ENCODE assay signal across 4 worm cellular contexts in the genomic region with DNA sequence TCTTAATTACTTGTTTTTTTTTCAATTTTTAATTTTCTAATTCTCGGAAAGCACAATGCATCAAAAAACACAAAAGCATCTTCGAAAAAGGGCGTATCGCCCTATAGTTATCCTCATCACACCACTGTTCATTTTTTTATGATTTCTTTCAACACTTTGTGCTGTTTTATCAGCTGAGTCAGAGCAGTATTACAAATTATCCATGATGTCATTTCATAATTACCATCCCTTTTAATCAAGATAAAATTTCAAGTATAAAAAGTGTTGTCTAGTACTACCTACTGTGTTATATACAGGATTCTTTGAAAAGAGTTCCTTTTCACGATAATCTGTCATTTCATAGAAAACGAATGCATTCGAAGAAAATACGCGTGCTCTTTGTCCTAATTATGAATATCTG.
TF ChIP-seq lines count a peak whose summit lies in the region.

No protein-coding gene starts in this region.

TF ChIP-seq in whole organism, L1 larva, 84 proteins besides CTCF, POLR2A, EP300 and RAD21:
- TF ChIP-seq grh-1 (GFP tag; IDR thresholded peaks at IDR 0.05; lab: Robert Waterston, UW) = no peak
- peak; percentile 21 for TF ChIP-seq pax-3 (tag; optimal IDR thresholded peaks at IDR 0.05; lab: Kevin White, UChicago)
- TF ChIP-seq C16A3.4 (tag; optimal IDR thresholded peaks at IDR 0.05; lab: Kevin White, UChicago) = no peak
- peak; percentile 6 for TF ChIP-seq fkh-8 (tag; optimal IDR thresholded peaks at IDR 0.05; lab: Kevin White, UChicago)
- peak; percentile 38 for TF ChIP-seq nhr-71 (tag; optimal IDR thresholded peaks at IDR 0.05; lab: Kevin White, UChicago)
- TF ChIP-seq efl-1 (optimal IDR thresholded peaks at IDR 0.05; lab: Kevin White, UChicago) = no peak
- TF ChIP-seq efl-1 (GFP tag; optimal IDR thresholded peaks at IDR 0.05 in 1 of 2; lab: Kevin White, UChicago) = peak in 1 of 2 experiments; percentile 74
- peak; percentile 66 for TF ChIP-seq dsc-1 (tag; optimal IDR thresholded peaks at IDR 0.05; lab: Kevin White, UChicago)
TF ChIP-seq in whole organism, L1 larva: peak in this region for 5.

TF ChIP-seq in whole organism, L2 larva, 48 proteins besides CTCF, POLR2A, EP300 and RAD21:
- TF ChIP-seq mdl-1 (tag; optimal IDR thresholded peaks at IDR 0.05; lab: Kevin White, UChicago) (no peak), nhr-12 (tag; optimal IDR thresholded peaks at IDR 0.05; lab: Kevin White, UChicago) (no peak), fos-1 (tag; optimal IDR thresholded peaks at IDR 0.05; lab: Kevin White, UChicago) (peak; percentile 57)

TF ChIP-seq in whole organism, L3 larva, 47 proteins besides CTCF, POLR2A, EP300 and RAD21:
- TF ChIP-seq nhr-76 (tag; optimal IDR thresholded peaks at IDR 0.05; lab: Kevin White, UChicago) (no peak), fkh-10 (GFP tag; optimal IDR thresholded peaks at IDR 0.05; lab: Kevin White, UChicago) (no peak), nhr-11 (tag; optimal IDR thresholded peaks at IDR 0.05; lab: Kevin White, UChicago) (no peak), elt-3 (tag; optimal IDR thresholded peaks at IDR 0.05; lab: Kevin White, UChicago) (no peak), pqm-1 (tag; optimal IDR thresholded peaks at IDR 0.05; lab: Kevin White, UChicago) (peak; percentile 70), elt-2 (tag; optimal IDR thresholded peaks at IDR 0.05; lab: Kevin White, UChicago) (peak; percentile 34), ama-1 (optimal IDR thresholded peaks at IDR 0.05; lab: Kevin White, UChicago) (no peak)

TF ChIP-seq in whole organism, L4 larva, 104 proteins besides CTCF, POLR2A, EP300 and RAD21:
- no peak for TF ChIP-seq fos-1 (tag; optimal IDR thresholded peaks at IDR 0.05; lab: Kevin White, UChicago)
- TF ChIP-seq aha-1 (tag; lab: Kevin White, UChicago) = no peak
- no peak for TF ChIP-seq duxl-1 (tag; optimal IDR thresholded peaks at IDR 0.05; lab: Kevin White, UChicago; ENCODE audit: poor library complexity)
- no peak for TF ChIP-seq ces-1 (GFP tag; optimal IDR thresholded peaks at IDR 0.05; lab: Kevin White, UChicago)
- TF ChIP-seq sdz-12 (GFP tag; optimal IDR thresholded peaks at IDR 0.05; lab: Kevin White, UChicago) = no peak
- TF ChIP-seq dmd-6 (GFP tag; IDR thresholded peaks at IDR 0.05; lab: Robert Waterston, UW) = peak; percentile 53; the same call in 1 of the 2 replicates
- no peak for TF ChIP-seq nhr-102 (tag; optimal IDR thresholded peaks at IDR 0.05; lab: Kevin White, UChicago)
- TF ChIP-seq pqm-1 (tag; optimal IDR thresholded peaks at IDR 0.05; lab: Kevin White, UChicago) = peak; percentile 49
- TF ChIP-seq ZK337.2 (GFP tag; IDR thresholded peaks at IDR 0.05; lab: Robert Waterston, UW) = no peak
- TF ChIP-seq zip-2 (tag; optimal IDR thresholded peaks at IDR 0.05; lab: Kevin White, UChicago) = no peak
